Worm (Caenorhabditis elegans) whole organism, L3 larva: ENCODE measurements around the gene fbxa-12.
"Not testable (repeated sequence)": the region's sequence is repeated elsewhere in the genome, so short reads cannot be mapped to it uniquely, and the experiment has no call there.

Experiments
- ZK546.5 ChIP-seq: sonication (generic microtip); optimal IDR thresholded peaks from 2 replicates; lab custom pipeline; 2017; ENCODE audit warnings: missing biosample characterization, missing genetic modification characterization
- ceh-16 ChIP-seq: sonication (generic microtip); optimal IDR thresholded peaks from 2 replicates; lab custom pipeline; 2017; ENCODE audit warnings: missing biosample characterization, missing genetic modification characterization
- ceh-28 ChIP-seq: fragments of 150-350 bp; optimal IDR thresholded peaks from 2 replicates; lab custom pipeline; 2014; ENCODE audit warnings: missing biosample characterization, missing genetic modification reagents, missing genetic modification characterization
- ceh-82 ChIP-seq: fragments of 150-350 bp; optimal IDR thresholded peaks from 2 replicates; lab custom pipeline; 2014; ENCODE audit warnings: missing biosample characterization, missing genetic modification characterization
- ceh-9 ChIP-seq: sonication (generic microtip); optimal IDR thresholded peaks from 2 replicates; lab custom pipeline; 2018; ENCODE audit warnings: missing biosample characterization, missing genetic modification characterization
- daf-12 ChIP-seq: fragments of 150-350 bp; optimal IDR thresholded peaks from 2 replicates; lab custom pipeline; 2014; ENCODE audit warnings: missing biosample characterization, missing genetic modification reagents, missing genetic modification characterization
- elt-1 ChIP-seq: fragments of 150-350 bp; optimal IDR thresholded peaks from 2 replicates; lab custom pipeline; 2014; ENCODE audit warnings: missing biosample characterization, missing genetic modification characterization
- elt-2 ChIP-seq: sonication (generic microtip); optimal IDR thresholded peaks from 2 replicates; lab custom pipeline; 2016; ENCODE audit warnings: missing genetic modification reagents, mild to moderate bottlenecking, missing genetic modification characterization, missing compliant biosample characterization
- elt-3 ChIP-seq, 3 experiments: fragments of 150-350 bp in 1 of 3; sonication (generic microtip) in 2 of 3; optimal IDR thresholded peaks; 2 replicates in 2 of 3; 4 replicates in 1 of 3; lab custom pipeline; 2014 to 2017; ENCODE audit warnings: missing biosample characterization in 3 of 3, missing genetic modification characterization in 3 of 3
- fkh-10 ChIP-seq: sonication (generic microtip); optimal IDR thresholded peaks from 2 replicates; lab custom pipeline; 2017; ENCODE audit warnings: missing biosample characterization, missing genetic modification reagents, missing genetic modification characterization
- fkh-2 ChIP-seq: fragments of 150-350 bp; optimal IDR thresholded peaks from 2 replicates; lab custom pipeline; 2014; ENCODE audit warnings: missing biosample characterization, missing genetic modification reagents, missing genetic modification characterization
- hmg-11 ChIP-seq: sonication (generic microtip); optimal IDR thresholded peaks from 2 replicates; lab custom pipeline; 2016; ENCODE audit warnings: missing genetic modification characterization, missing compliant biosample characterization
- lin-15B ChIP-seq: fragments of 150-350 bp; optimal IDR thresholded peaks from 2 replicates; lab custom pipeline; 2014; ENCODE audit warnings: missing biosample characterization, missing genetic modification characterization
- lin-39 ChIP-seq: fragments of 150-350 bp; optimal IDR thresholded peaks from 2 replicates; lab custom pipeline; 2018; ENCODE audit warnings: missing biosample characterization, missing genetic modification reagents, missing genetic modification characterization
- mdl-1 ChIP-seq: fragments of 150-350 bp; optimal IDR thresholded peaks from 2 replicates; lab custom pipeline; 2014; ENCODE audit warnings: missing biosample characterization, missing genetic modification characterization
- mml-1 ChIP-seq: fragments of 150-350 bp; sonication (generic microtip); optimal IDR thresholded peaks from 3 replicates; lab custom pipeline; 2014; ENCODE audit warnings: missing biosample characterization, missing genetic modification characterization
- nfya-1 ChIP-seq: sonication (generic microtip); optimal IDR thresholded peaks from 2 replicates; lab custom pipeline; 2017; ENCODE audit warnings: missing genetic modification characterization, mild to moderate bottlenecking, missing compliant biosample characterization, antibody characterized with exemption, moderate library complexity; ENCODE audit not compliant: insufficient read depth
- nhr-12 ChIP-seq: fragments of 150-350 bp; optimal IDR thresholded peaks from 2 replicates; lab custom pipeline; 2014; ENCODE audit warnings: missing biosample characterization, missing genetic modification characterization
- nhr-23 ChIP-seq: fragments of 150-350 bp; optimal IDR thresholded peaks from 2 replicates; lab custom pipeline; 2014; ENCODE audit warnings: missing biosample characterization, missing genetic modification reagents, missing genetic modification characterization
- nhr-237 ChIP-seq: fragments of 150-350 bp; optimal IDR thresholded peaks from 2 replicates; lab custom pipeline; 2014; ENCODE audit warnings: missing biosample characterization, missing genetic modification characterization
- nhr-43 ChIP-seq: sonication (generic microtip); optimal IDR thresholded peaks from 2 replicates; lab custom pipeline; 2016; ENCODE audit warnings: mild to moderate bottlenecking, missing genetic modification characterization, missing compliant biosample characterization; ENCODE audit not compliant: poor library complexity, severe bottlenecking
- nhr-67 ChIP-seq: fragments of 150-350 bp; optimal IDR thresholded peaks from 2 replicates; lab custom pipeline; 2014; ENCODE audit warnings: missing biosample characterization, missing genetic modification characterization
- nhr-76 ChIP-seq: fragments of 150-350 bp; sonication (generic microtip); optimal IDR thresholded peaks from 5 replicates; lab custom pipeline; 2014; ENCODE audit warnings: missing biosample characterization, missing genetic modification characterization
- pha-4 ChIP-seq: fragments of 150-350 bp; optimal IDR thresholded peaks from 2 replicates; lab custom pipeline; 2014; ENCODE audit warnings: missing biosample characterization, missing genetic modification reagents, missing genetic modification characterization
- pqm-1 ChIP-seq: fragments of 150-350 bp; optimal IDR thresholded peaks from 2 replicates; lab custom pipeline; 2017; ENCODE audit warnings: missing biosample characterization, missing genetic modification characterization, inconsistent platforms
- sea-2 ChIP-seq: fragments of 150-350 bp; sonication (generic microtip); optimal IDR thresholded peaks from 4 replicates; lab custom pipeline; 2014; ENCODE audit warnings: missing biosample characterization, missing genetic modification reagents, missing genetic modification characterization
- tbx-2 ChIP-seq: sonication (generic microtip); optimal IDR thresholded peaks from 2 replicates; lab custom pipeline; 2016; ENCODE audit warnings: mild to moderate bottlenecking, missing genetic modification characterization, missing compliant biosample characterization
- unc-62 ChIP-seq: fragments of 150-350 bp; sonication (generic microtip); optimal IDR thresholded peaks from 4 replicates; lab custom pipeline; 2014; ENCODE audit warnings: missing biosample characterization, missing genetic modification reagents, missing genetic modification characterization
- zag-1 ChIP-seq: fragments of 150-350 bp; optimal IDR thresholded peaks from 2 replicates; lab custom pipeline; 2014; ENCODE audit warnings: missing biosample characterization, missing genetic modification characterization
- ztf-4 ChIP-seq: fragments of 150-350 bp; optimal IDR thresholded peaks from 2 replicates; lab custom pipeline; 2014; ENCODE audit warnings: missing biosample characterization, missing genetic modification characterization

fbxa-12 gene

DNA sequence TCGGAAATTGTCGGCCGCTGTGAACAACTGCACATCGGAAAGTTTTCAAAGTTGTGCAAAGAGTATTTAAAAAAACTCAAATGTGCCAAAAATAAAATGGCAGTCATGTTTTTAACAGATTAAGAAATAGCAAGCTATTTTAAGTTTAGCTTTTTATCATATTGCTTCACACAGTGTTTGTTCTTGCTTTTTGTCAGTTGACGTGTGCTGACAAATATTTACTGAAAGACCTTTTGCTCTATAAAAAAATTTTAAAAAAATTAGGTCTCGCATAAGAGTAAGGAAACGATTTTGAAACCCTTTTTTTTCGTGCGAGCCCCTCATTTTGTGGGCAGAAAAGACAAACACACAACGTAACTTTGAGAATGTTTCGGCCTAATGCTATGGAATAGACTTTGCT, 36.0 kb downstream of the fbxa-12 start, which contains the start of gene fbxa-71:
Gene fbxa-71 (plus strand): TSS at position 301 of the 400 bp plus-strand sequence.
- TF ChIP-seq ceh-16 (tag; lab: Kevin White, UChicago) (no peak), mdl-1 (tag; lab: Kevin White, UChicago) (no peak), nhr-12 (no peak), lin-39 (no peak), zag-1 (tag; lab: Kevin White, UChicago) (no peak), elt-1 (tag; lab: Kevin White, UChicago) (no peak)

DNA sequence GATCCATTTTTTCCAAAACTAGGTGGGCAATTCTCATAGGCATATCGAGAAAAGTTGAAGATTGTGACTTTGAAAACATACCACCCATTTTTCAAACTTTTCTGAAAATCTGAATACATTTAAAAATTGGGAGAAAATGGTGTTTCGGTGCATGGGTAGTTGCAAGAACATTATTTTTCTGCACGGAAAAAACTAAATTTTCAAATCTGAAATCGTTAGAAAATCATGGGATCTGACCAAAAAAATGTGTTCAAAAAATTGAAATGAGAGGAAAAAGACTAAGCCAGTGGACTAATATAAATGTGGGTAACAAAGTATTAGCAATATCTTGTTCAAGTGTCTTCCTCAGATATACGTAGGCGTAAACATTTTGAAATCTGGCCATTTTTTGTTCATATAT, 39.4 kb downstream of the fbxa-12 start, which contains the start of gene fbxa-43:
Gene fbxa-43 (minus strand): TSS at position 101 of the 400 bp plus-strand sequence.
- TF ChIP-seq nhr-43 (tag; lab: Kevin White, UChicago) = no peak
- TF ChIP-seq ztf-4 (tag; lab: Kevin White, UChicago) = no peak
- no peak for TF ChIP-seq pqm-1
- TF ChIP-seq tbx-2 (tag; lab: Kevin White, UChicago) = no peak
- no peak for TF ChIP-seq mml-1 (tag; lab: Kevin White, UChicago)
- TF ChIP-seq nfya-1 (tag; lab: Kevin White, UChicago) = no peak
- no peak for TF ChIP-seq ceh-82
- no peak for TF ChIP-seq fkh-2 (tag; lab: Kevin White, UChicago)
- TF ChIP-seq lin-15B (tag; lab: Kevin White, UChicago) = no peak
- TF ChIP-seq nhr-23 = no peak
- no peak for TF ChIP-seq ceh-16 (tag; lab: Kevin White, UChicago)
- no peak for TF ChIP-seq elt-3 (tag; optimal IDR thresholded peaks at IDR 0.05; lab: Kevin White, UChicago)
- TF ChIP-seq hmg-11 (tag; lab: Kevin White, UChicago) = no peak
- no peak for TF ChIP-seq nhr-237 (tag; lab: Kevin White, UChicago)
- no peak for TF ChIP-seq ceh-9
- TF ChIP-seq sea-2 (GFP tag; lab: Kevin White, UChicago) = no peak
- TF ChIP-seq daf-12 (tag; lab: Kevin White, UChicago) = no peak
- TF ChIP-seq, all 47 proteins: peak for 0

- no peak for TF ChIP-seq lin-15B (tag; lab: Kevin White, UChicago)
- no peak for TF ChIP-seq elt-2 (tag; lab: Kevin White, UChicago)
- TF ChIP-seq ZK546.5 (tag; lab: Kevin White, UChicago) = no peak
- no peak for TF ChIP-seq tbx-2 (tag; lab: Kevin White, UChicago)
- no peak for TF ChIP-seq pha-4 (tag; lab: Kevin White, UChicago)
- TF ChIP-seq fkh-10 (GFP tag; lab: Kevin White, UChicago) = no peak
- no peak for TF ChIP-seq mdl-1 (tag; lab: Kevin White, UChicago)
- no peak for TF ChIP-seq nhr-43 (tag; lab: Kevin White, UChicago)
- no peak for TF ChIP-seq ceh-28 (tag; lab: Kevin White, UChicago)
Observed at ce11 chrIII:2259329-2259728, 39.8 kb downstream of the fbxa-12 start.

ce11 chrIII:2261353-2261752, 41.8 kb downstream of the fbxa-12 start, which contains the start of gene fbxa-42:
Gene fbxa-42 (minus strand): TSS chrIII:2261453.
- TF ChIP-seq daf-12, tbx-2, nhr-67 (tag; lab: Kevin White, UChicago): not testable (repeated sequence)

DNA sequence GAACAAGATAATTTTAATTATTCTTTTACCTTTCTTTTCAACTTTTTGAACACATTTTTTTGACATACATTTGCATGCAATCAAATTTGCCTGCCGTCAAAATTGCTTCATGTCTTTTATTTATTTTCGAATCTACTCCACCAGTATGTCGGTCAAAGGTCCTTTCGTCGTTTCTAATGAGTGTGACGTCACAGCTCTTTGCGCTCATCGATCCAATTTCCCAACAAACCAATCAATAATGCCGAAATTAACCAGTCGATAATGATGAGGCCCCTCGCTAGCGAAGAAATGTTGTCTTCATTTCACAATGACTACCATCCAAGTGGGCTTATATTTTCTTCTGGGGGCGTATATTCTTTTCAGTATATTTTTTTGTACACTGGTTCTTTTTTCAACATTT, 43.4 kb downstream of the fbxa-12 start, which contains the start of gene Y54F10BM.6:
Gene Y54F10BM.6 (plus strand): TSS at position 301 of the 400 bp plus-strand sequence.
- no peak for TF ChIP-seq ceh-16 (tag; lab: Kevin White, UChicago)
- no peak for TF ChIP-seq nhr-67 (tag; lab: Kevin White, UChicago)
- no peak for TF ChIP-seq ceh-28 (tag; lab: Kevin White, UChicago)
- TF ChIP-seq zag-1 (tag; lab: Kevin White, UChicago) = no peak
- TF ChIP-seq sea-2 (GFP tag; lab: Kevin White, UChicago) = no peak
- TF ChIP-seq hmg-11 (tag; lab: Kevin White, UChicago) = no peak
- no peak for TF ChIP-seq nhr-76 (tag; lab: Kevin White, UChicago)
- TF ChIP-seq fkh-2 (tag; lab: Kevin White, UChicago) = no peak
- no peak for TF ChIP-seq unc-62 (GFP tag; lab: Kevin White, UChicago)
